Fruit fly (Drosophila melanogaster): ENCODE results near the gene Aldh7A1.
A peak's percentile ranks its signal among the peaks of the same experiment; 100 is the strongest.

Gene Aldh7A1

DNA sequence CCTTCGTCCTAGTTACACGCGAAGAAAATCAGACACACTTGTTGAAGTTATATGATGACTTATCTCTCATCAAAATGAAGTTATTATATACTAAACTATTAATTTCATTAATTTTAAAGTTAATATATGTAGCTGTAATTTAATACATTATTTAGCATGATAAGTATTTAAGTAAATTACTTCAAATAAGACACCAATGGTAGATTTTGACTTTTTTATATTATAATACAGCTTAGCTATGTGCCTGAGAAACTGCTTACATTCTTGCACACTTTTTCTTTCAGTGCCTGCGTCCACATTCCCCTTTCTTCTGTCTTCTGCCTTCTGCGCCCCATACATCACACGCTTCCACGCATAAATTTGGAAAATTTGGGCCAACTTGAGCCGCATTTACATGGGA is 17.1 kb downstream of the Aldh7A1 start (continued):
- no peak for TF ChIP-seq Stat92E (GFP tag; optimal IDR thresholded peaks at IDR 0.05)
- peak; percentile 64 for TF ChIP-seq CG2678 (tag; optimal IDR thresholded peaks at IDR 0.05)
- TF ChIP-seq slou (GFP tag; optimal IDR thresholded peaks at IDR 0.05), result no peak
- no peak for TF ChIP-seq Mes4 (GFP tag; optimal IDR thresholded peaks at IDR 0.05)
- TF ChIP-seq D (optimal IDR thresholded peaks at IDR 0.05), result no peak
- no peak for TF ChIP-seq D (GFP tag; optimal IDR thresholded peaks at IDR 0.05)
- TF ChIP-seq her (GFP tag; optimal IDR thresholded peaks at IDR 0.05), result no peak
- peak in 1 of 3 experiments; percentile 23 for TF ChIP-seq lola (GFP tag; optimal IDR thresholded peaks at IDR 0.05)
- TF ChIP-seq CG18619 (GFP tag; optimal IDR thresholded peaks at IDR 0.05), result no peak
- TF ChIP-seq CHES-1-like (GFP tag; optimal IDR thresholded peaks at IDR 0.05), result no peak
- no peak for TF ChIP-seq CG8944 (GFP tag; optimal IDR thresholded peaks at IDR 0.05)
- TF ChIP-seq phol (tag; optimal IDR thresholded peaks at IDR 0.05), result peak; percentile 47
- no peak for TF ChIP-seq maf-S (GFP tag; optimal IDR thresholded peaks at IDR 0.05)
- TF ChIP-seq CG12236 (GFP tag; optimal IDR thresholded peaks at IDR 0.05), result no peak
- no peak for TF ChIP-seq HmgD (GFP tag; optimal IDR thresholded peaks at IDR 0.05)
- no peak for TF ChIP-seq caup (GFP tag; optimal IDR thresholded peaks at IDR 0.05; ENCODE audit: severe bottlenecking)
- TF ChIP-seq CG8281 (tag; optimal IDR thresholded peaks at IDR 0.05), result no peak
- no peak for TF ChIP-seq CG3726 (GFP tag; IDR thresholded peaks at IDR 0.05)
- no peak for TF ChIP-seq C15 (GFP tag; IDR thresholded peaks at IDR 0.05)
- peak; percentile 43; the same call in 2 of the 3 replicates for TF ChIP-seq row (GFP tag; IDR thresholded peaks at IDR 0.05)
- no peak for TF ChIP-seq fd3F (GFP tag; optimal IDR thresholded peaks at IDR 0.05)
- no peak for TF ChIP-seq salm (tag; optimal IDR thresholded peaks at IDR 0.05)
- TF ChIP-seq lilli (GFP tag; optimal IDR thresholded peaks at IDR 0.05), result no peak
- TF ChIP-seq CG4328 (GFP tag; optimal IDR thresholded peaks at IDR 0.05), result no peak
- TF ChIP-seq Blimp-1 (GFP tag; optimal IDR thresholded peaks at IDR 0.05), result peak; percentile 46
- TF ChIP-seq Chrac-16 (GFP tag; optimal IDR thresholded peaks at IDR 0.05), result no peak
- peak; percentile 44 for TF ChIP-seq D19A (tag; optimal IDR thresholded peaks at IDR 0.05)
- TF ChIP-seq CG12071 (GFP tag; optimal IDR thresholded peaks at IDR 0.05), result no peak
- no peak for TF ChIP-seq mam (GFP tag; optimal IDR thresholded peaks at IDR 0.05)
- no peak for TF ChIP-seq tx (GFP tag; optimal IDR thresholded peaks at IDR 0.05)
- TF ChIP-seq Ssrp (tag; optimal IDR thresholded peaks at IDR 0.05), result peak; percentile 18
- TF ChIP-seq Meics (GFP tag; optimal IDR thresholded peaks at IDR 0.05), result peak; percentile 33
- TF ChIP-seq Hmr (GFP tag; optimal IDR thresholded peaks at IDR 0.05), result peak; percentile 33
- TF ChIP-seq CG3838 (GFP tag; optimal IDR thresholded peaks at IDR 0.05), result no peak
- TF ChIP-seq CG31441 (GFP tag; IDR thresholded peaks at IDR 0.05), result peak; percentile 45; the same call in 1 of the 2 replicates
- peak; percentile 50 for TF ChIP-seq CG18262 (tag; optimal IDR thresholded peaks at IDR 0.05)
- no peak for TF ChIP-seq CG13775 (GFP tag; optimal IDR thresholded peaks at IDR 0.05)
- no peak for TF ChIP-seq corto (GFP tag; optimal IDR thresholded peaks at IDR 0.05)
- TF ChIP-seq CG18599 (GFP tag; optimal IDR thresholded peaks at IDR 0.05), result peak; percentile 58
- TF ChIP-seq onecut (GFP tag; IDR thresholded peaks at IDR 0.05), result no peak
- peak; percentile 67; the same call in 2 of the 3 replicates for TF ChIP-seq CG17361 (GFP tag; IDR thresholded peaks at IDR 0.05)
- TF ChIP-seq CG1792 (GFP tag; optimal IDR thresholded peaks at IDR 0.05), result no peak
- no peak for TF ChIP-seq CG7372 (GFP tag; IDR thresholded peaks at IDR 0.05)
- no peak for TF ChIP-seq CrebB (tag; optimal IDR thresholded peaks at IDR 0.05)
- TF ChIP-seq CG3065 (GFP tag; optimal IDR thresholded peaks at IDR 0.05), result no peak
- TF ChIP-seq Hr3 (GFP tag; optimal IDR thresholded peaks at IDR 0.05), result no peak
- no peak for TF ChIP-seq CG6654 (GFP tag; optimal IDR thresholded peaks at IDR 0.05)
- no peak for TF ChIP-seq zen2 (GFP tag; IDR thresholded peaks at IDR 0.05; ENCODE audit: partially characterized antibody)
- no peak for TF ChIP-seq CG7786 (GFP tag; optimal IDR thresholded peaks at IDR 0.05)
- no peak for TF ChIP-seq Optix (GFP tag; IDR thresholded peaks at IDR 0.05)
- TF ChIP-seq CG15011 (GFP tag; optimal IDR thresholded peaks at IDR 0.05), result no peak

Data from whole organism, embryonic.